Fruit fly (Drosophila melanogaster) whole organism: Measurements from ENCODE around the gene CG15522.

Source experiments
- CG8478 ChIP-seq: fragments of >200 bp; optimal IDR thresholded peaks from 2 replicates; lab custom pipeline; 2018; ENCODE audit warnings: inconsistent platforms
- EcR ChIP-seq, 2 experiments: fragments of >200 bp; optimal IDR thresholded peaks; 2 replicates each; lab custom pipeline; 2017; ENCODE audit warnings: missing biosample characterization in 2 of 2, missing genetic modification characterization in 2 of 2, missing genetic modification reagents in 2 of 2
- pan ChIP-seq: fragments of >200 bp; optimal IDR thresholded peaks from 2 replicates; lab custom pipeline; 2017
- usp ChIP-seq: fragments of >200 bp; optimal IDR thresholded peaks from 2 replicates; lab custom pipeline; 2017; ENCODE audit warnings: missing biosample characterization, missing genetic modification characterization, mixed read lengths

dm6 chr3R:29899635-29900034 is 27.4 kb upstream of the CG15522 start:
- TF ChIP-seq pan (lab: Kevin White, UChicago), result no peak
- TF ChIP-seq usp (GFP tag; lab: Kevin White, UChicago), result no peak
- TF ChIP-seq CG8478, result no peak
- TF ChIP-seq EcR (GFP tag; optimal IDR thresholded peaks at IDR 0.05; lab: Kevin White, UChicago), result no peak
